Worm (Caenorhabditis elegans) whole organism, young adult: ENCODE results near the gene F58F12.1.
A peak's percentile ranks its signal among the peaks of the same experiment; 100 is the strongest.

Source experiments
- T07F8.4 ChIP-seq: sonication (generic microtip); optimal IDR thresholded peaks from 2 replicates; lab custom pipeline; 2016; ENCODE audit warnings: mild to moderate bottlenecking, missing genetic modification characterization, moderate library complexity, missing compliant biosample characterization
- Y53F4B.3 ChIP-seq: fragments of 200-800 bp; sonication (Bioruptor generic); IDR thresholded peaks from 2 replicates; pipeline ENCODE4 v1.3.6; 2022; ENCODE audit warnings: missing genetic modification reagents, missing genetic modification characterization, missing compliant biosample characterization
- Y79H2A.3 ChIP-seq: fragments of 200-800 bp; sonication (Bioruptor generic); conservative IDR thresholded peaks from 2 replicates; pipeline ENCODE4 v1.3.6; 2022; ENCODE audit warnings: missing genetic modification reagents, missing genetic modification characterization, missing compliant biosample characterization
- hlh-12 ChIP-seq: sonication (generic microtip); optimal IDR thresholded peaks from 2 replicates; lab custom pipeline; 2016; ENCODE audit warnings: missing genetic modification characterization, missing compliant biosample characterization
- nfya-1 ChIP-seq: sonication (generic microtip); optimal IDR thresholded peaks from 2 replicates; lab custom pipeline; 2017; ENCODE audit warnings: antibody characterized with exemption, missing compliant biosample characterization, missing genetic modification characterization, borderline replicate concordance; ENCODE audit not compliant: insufficient read depth
- unc-130 ChIP-seq: sonication (generic microtip); optimal IDR thresholded peaks from 2 replicates; lab custom pipeline; 2016; ENCODE audit warnings: missing genetic modification reagents, missing genetic modification characterization, missing compliant biosample characterization
- unc-62 ChIP-seq: fragments of 150-350 bp; optimal IDR thresholded peaks from 2 replicates; lab custom pipeline; 2014; ENCODE audit warnings: missing biosample characterization, missing genetic modification reagents, missing genetic modification characterization

DNA sequence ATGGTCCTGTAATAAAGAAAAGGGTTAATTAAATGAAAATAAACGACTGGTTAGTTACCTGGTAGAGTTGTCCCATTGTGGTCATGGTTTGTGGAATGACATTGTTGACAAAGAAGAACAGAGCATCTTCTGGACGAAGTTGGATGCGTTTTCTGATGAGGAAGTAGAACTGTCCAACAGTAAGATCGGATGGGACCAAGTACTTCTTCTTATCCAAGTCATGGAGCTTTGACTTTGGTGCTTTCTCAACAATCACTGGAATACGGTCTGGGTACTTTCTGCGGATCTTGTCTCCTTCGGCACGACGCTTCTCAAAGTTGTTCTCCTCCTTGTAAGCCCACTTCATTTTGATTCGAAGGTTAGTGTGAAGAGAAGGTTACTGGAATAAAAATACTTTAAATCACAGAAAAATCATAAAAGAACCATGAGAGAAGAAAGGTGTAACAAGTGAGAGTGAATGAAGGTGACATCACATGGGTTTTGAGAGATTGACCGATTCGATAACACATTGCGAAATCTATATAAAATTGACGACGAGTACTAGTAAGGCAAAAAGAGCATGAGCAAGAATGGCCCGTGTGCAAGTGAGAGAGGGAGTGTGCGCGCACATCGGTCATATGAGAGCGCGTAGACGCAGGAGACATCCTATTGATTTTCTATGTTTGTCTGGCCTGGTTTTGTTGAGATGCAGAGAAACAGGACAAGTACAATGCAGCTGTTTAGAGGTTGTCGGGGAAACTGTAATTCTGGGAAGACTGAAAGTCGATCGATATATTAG is 35.9 kb upstream of the F58F12.1 start, which contains the start of gene lgg-1:
- TF ChIP-seq unc-62 (GFP tag; lab: Kevin White, UChicago) (no peak), Y53F4B.3 (GFP tag; lab: Robert Waterston, UW) (no peak), hlh-12 (tag; lab: Kevin White, UChicago) (no peak), unc-130 (GFP tag; lab: Kevin White, UChicago) (no peak), T07F8.4 (tag; lab: Kevin White, UChicago) (no peak), nfya-1 (tag; lab: Kevin White, UChicago) (no peak), Y79H2A.3 (GFP tag; lab: Robert Waterston, UW) (0 out of 2 replicates have a peak, but pooled peaks have one; percentile 6)
